Worm (Caenorhabditis elegans) whole organism, late embryonic: ENCODE data around the gene Y43F8B.10.

Source experiments
- ama-1 ChIP-seq: fragments of 150-350 bp; optimal IDR thresholded peaks from 2 replicates; lab custom pipeline; 2014
- ceh-19 ChIP-seq: fragments of 200-800 bp; sonication (Bioruptor generic); optimal IDR thresholded peaks from 2 replicates; lab custom pipeline; 2018; ENCODE audit warnings: mild to moderate bottlenecking, missing genetic modification characterization, missing compliant biosample characterization
- ceh-2 ChIP-seq: sonication (generic microtip); optimal IDR thresholded peaks from 2 replicates; lab custom pipeline; 2016; ENCODE audit warnings: missing genotype, missing genetic modification characterization, missing compliant biosample characterization
- ceh-34 ChIP-seq: sonication (generic microtip); optimal IDR thresholded peaks from 2 replicates; lab custom pipeline; 2016; ENCODE audit warnings: mild to moderate bottlenecking, missing genetic modification characterization, missing compliant biosample characterization
- dmd-4 ChIP-seq: sonication (generic microtip); optimal IDR thresholded peaks from 2 replicates; lab custom pipeline; 2016; ENCODE audit warnings: borderline replicate concordance, missing genetic modification characterization, missing compliant biosample characterization
- eyg-1 ChIP-seq: sonication (generic microtip); optimal IDR thresholded peaks from 2 replicates; lab custom pipeline; 2016; ENCODE audit warnings: missing genotype, missing genetic modification characterization, missing compliant biosample characterization
- hlh-30 ChIP-seq: sonication (generic microtip); optimal IDR thresholded peaks from 2 replicates; lab custom pipeline; 2017; ENCODE audit warnings: antibody characterized with exemption, missing genetic modification characterization, missing compliant biosample characterization; ENCODE audit not compliant: insufficient read depth
- madf-2 ChIP-seq: sonication (generic microtip); optimal IDR thresholded peaks from 2 replicates; lab custom pipeline; 2017; ENCODE audit warnings: missing genetic modification characterization, missing compliant biosample characterization
- nfya-1 ChIP-seq: sonication (generic microtip); optimal IDR thresholded peaks from 2 replicates; lab custom pipeline; 2017; ENCODE audit warnings: missing genetic modification characterization, mild to moderate bottlenecking, missing compliant biosample characterization, antibody characterized with exemption, moderate library complexity
- npax-4 ChIP-seq: sonication (generic microtip); optimal IDR thresholded peaks from 2 replicates; lab custom pipeline; 2016; ENCODE audit warnings: missing genetic modification characterization, missing compliant biosample characterization
- odd-2 ChIP-seq: sonication (generic microtip); optimal IDR thresholded peaks from 2 replicates; lab custom pipeline; 2017; ENCODE audit warnings: antibody characterized with exemption, mild to moderate bottlenecking, missing genetic modification characterization, missing compliant biosample characterization
- pax-1 ChIP-seq: fragments of 150-350 bp; optimal IDR thresholded peaks from 2 replicates; lab custom pipeline; 2014; ENCODE audit warnings: missing biosample characterization, missing genetic modification characterization
- pqm-1 ChIP-seq: sonication (generic microtip); optimal IDR thresholded peaks from 2 replicates; lab custom pipeline; 2016; ENCODE audit warnings: missing genetic modification characterization, missing compliant biosample characterization
- unc-86 ChIP-seq: sonication (generic microtip); optimal IDR thresholded peaks from 2 replicates; lab custom pipeline; 2016; ENCODE audit warnings: missing genetic modification characterization, missing compliant biosample characterization

ce11 chrV:19490461-19490860, 16.2 kb downstream of the Y43F8B.10 start, which contains the start of gene Y43F8B.7:
- TF ChIP-seq nfya-1 (tag; lab: Kevin White, UChicago) (no peak), odd-2 (tag; lab: Kevin White, UChicago) (no peak), ceh-34 (tag; lab: Kevin White, UChicago) (no peak), madf-2 (tag; lab: Kevin White, UChicago) (no peak), ama-1 (lab: Kevin White, UChicago) (no peak), dmd-4 (no peak), npax-4 (no peak), hlh-30 (no peak), pax-1 (no peak), ceh-2 (tag; lab: Kevin White, UChicago) (no peak), pqm-1 (tag; lab: Kevin White, UChicago) (no peak), ceh-19 (GFP tag; lab: Kevin White, UChicago) (no peak), unc-86 (tag; lab: Kevin White, UChicago) (no peak), eyg-1 (tag; lab: Kevin White, UChicago) (no peak)
